Worm (Caenorhabditis elegans) whole organism, L1 larva: ENCODE measurements around the gene snf-7.

Source experiments
- ama-1 ChIP-seq: fragments of 150-350 bp; optimal IDR thresholded peaks from 2 replicates; lab custom pipeline; 2014
- ces-1 ChIP-seq: fragments of 150-350 bp; optimal IDR thresholded peaks from 2 replicates; lab custom pipeline; 2014; ENCODE audit warnings: missing biosample characterization, missing genetic modification reagents, missing genetic modification characterization
- elt-2 ChIP-seq: sonication (generic microtip); optimal IDR thresholded peaks from 2 replicates; lab custom pipeline; 2016; ENCODE audit warnings: missing genetic modification characterization, mild to moderate bottlenecking, inconsistent platforms, missing compliant biosample characterization, missing genetic modification reagents
- elt-3 ChIP-seq, 6 experiments: fragments of 150-350 bp in 1 of 6; sonication (generic microtip); optimal IDR thresholded peaks; 2 replicates each; lab custom pipeline; 2017 to 2018; ENCODE audit warnings: missing biosample characterization in 6 of 6, missing genetic modification characterization in 6 of 6, inconsistent platforms in 1 of 6
- fkh-10 ChIP-seq: sonication (generic microtip); optimal IDR thresholded peaks from 2 replicates; lab custom pipeline; 2017; ENCODE audit warnings: missing biosample characterization, missing genetic modification reagents, missing genetic modification characterization
- lsy-2 ChIP-seq, 2 experiments: fragments of 150-350 bp; optimal IDR thresholded peaks; 2 replicates each; lab custom pipeline; 2014; ENCODE audit warnings: missing biosample characterization in 2 of 2, missing genetic modification characterization in 2 of 2
- nhr-237 ChIP-seq: fragments of 150-350 bp; optimal IDR thresholded peaks from 2 replicates; lab custom pipeline; 2014; ENCODE audit warnings: missing biosample characterization, missing genetic modification characterization
- nhr-28 ChIP-seq: fragments of 150-350 bp; optimal IDR thresholded peaks from 2 replicates; lab custom pipeline; 2014; ENCODE audit warnings: missing biosample characterization, missing genetic modification characterization
- nhr-76 ChIP-seq: sonication (generic microtip); optimal IDR thresholded peaks from 2 replicates; lab custom pipeline; 2017; ENCODE audit warnings: missing biosample characterization, missing genetic modification characterization
- nhr-90 ChIP-seq: sonication (generic microtip); optimal IDR thresholded peaks from 2 replicates; lab custom pipeline; 2016; ENCODE audit warnings: mild to moderate bottlenecking, missing genetic modification characterization, missing compliant biosample characterization; ENCODE audit not compliant: poor library complexity
- skn-1 ChIP-seq: fragments of 150-350 bp; optimal IDR thresholded peaks from 2 replicates; lab custom pipeline; 2014; ENCODE audit warnings: missing biosample characterization, missing genetic modification characterization
- snpc-4 ChIP-seq: fragments of 150-350 bp; optimal IDR thresholded peaks from 2 replicates; lab custom pipeline; 2014; ENCODE audit warnings: missing biosample characterization, missing genetic modification characterization
- sox-4 ChIP-seq: sonication (generic microtip); optimal IDR thresholded peaks from 2 replicates; lab custom pipeline; 2016; ENCODE audit warnings: missing genetic modification characterization, missing compliant biosample characterization

- TF ChIP-seq elt-2 (tag; lab: Kevin White, UChicago), result no peak
- TF ChIP-seq snpc-4, result no peak
- no peak for TF ChIP-seq ama-1 (lab: Kevin White, UChicago)
- no peak for TF ChIP-seq nhr-90
- no peak for TF ChIP-seq fkh-10
- no peak for TF ChIP-seq skn-1
- TF ChIP-seq sox-4, result no peak
- TF ChIP-seq lsy-2 (tag; optimal IDR thresholded peaks at IDR 0.05; lab: Kevin White, UChicago), result no peak
- TF ChIP-seq elt-3 (tag; optimal IDR thresholded peaks at IDR 0.05; lab: Kevin White, UChicago), result no peak
- TF ChIP-seq nhr-76 (tag; lab: Kevin White, UChicago), result no peak
- no peak for TF ChIP-seq nhr-28 (tag; lab: Kevin White, UChicago)
- no peak for TF ChIP-seq nhr-237 (tag; lab: Kevin White, UChicago)
- no peak for TF ChIP-seq ces-1 (GFP tag; lab: Kevin White, UChicago)
These were observed at the start of gene snf-7 for ce11 chrIII:13005161-13005560.
